Fruit fly (Drosophila melanogaster) Kc167 (cell line): ENCODE measurements around the gene dos.

ENCODE experiments used
- Myc ChIP-seq: fragments of >200 bp; optimal IDR thresholded peaks from 2 replicates; lab custom pipeline; 2017; ENCODE audit warnings: missing external identifiers
- Sin3A ChIP-seq: fragments of >200 bp; optimal IDR thresholded peaks from 2 replicates; lab custom pipeline; 2018; ENCODE audit warnings: missing external identifiers
- h ChIP-seq: fragments of >200 bp; optimal IDR thresholded peaks from 3 replicates; lab custom pipeline; 2018; ENCODE audit warnings: missing external identifiers
- insv ChIP-seq: fragments of >200 bp; optimal IDR thresholded peaks from 3 replicates; lab custom pipeline; 2018; ENCODE audit warnings: missing external identifiers
- psq ChIP-seq: fragments of >200 bp; optimal IDR thresholded peaks from 2 replicates; lab custom pipeline; 2017; ENCODE audit warnings: missing external identifiers
- ttk ChIP-seq: sonication (Bioruptor generic); optimal IDR thresholded peaks from 2 replicates; lab custom pipeline; 2017; ENCODE audit warnings: missing external identifiers

dm6 chr3L:2631406-2631805 lies 42.2 kb downstream of the dos start, which contains the start of the genes CG42245 and MEP-1:
- TF ChIP-seq psq (lab: Kevin White, UChicago), result no peak
- no peak for TF ChIP-seq h (lab: Kevin White, UChicago)
- no peak for TF ChIP-seq ttk
- no peak for TF ChIP-seq Myc (lab: Kevin White, UChicago)
- no peak for TF ChIP-seq insv (lab: Kevin White, UChicago)
- TF ChIP-seq Sin3A, result no peak
